ENCODE assay signal across 5 worm cellular contexts in the genomic region with DNA sequence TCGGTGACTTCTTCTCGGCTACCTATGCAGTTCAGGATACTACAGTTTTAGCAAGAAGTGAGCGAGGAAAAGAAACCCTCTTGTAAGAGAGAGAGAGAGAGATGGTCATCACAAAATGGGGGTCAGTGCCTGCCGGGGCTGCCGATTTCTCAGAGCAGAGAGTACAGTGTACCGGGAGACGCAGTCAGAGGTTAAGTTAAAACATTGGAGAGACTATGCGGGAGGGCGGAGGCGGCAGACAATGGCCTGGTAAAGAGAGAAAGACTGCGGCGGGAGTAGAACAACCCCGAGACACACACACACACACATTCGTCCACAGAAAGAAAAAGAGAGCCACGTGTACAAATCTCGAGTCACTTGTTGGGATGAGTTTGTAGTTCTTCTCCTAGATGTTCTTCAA.
TF ChIP-seq lines count a peak whose summit lies in the region.

No protein-coding gene starts in this region.

TF ChIP-seq in whole organism, L1 larva, 84 proteins besides CTCF, POLR2A, EP300 and RAD21 (continues in another document):
- no peak for TF ChIP-seq ceh-88 (GFP tag; IDR thresholded peaks at IDR 0.05; lab: Robert Waterston, UW)
- TF ChIP-seq ztf-11 (tag; optimal IDR thresholded peaks at IDR 0.05; lab: Kevin White, UChicago) = peak in 1 of 2 experiments; percentile 9
- no peak for TF ChIP-seq isw-1 (GFP tag; IDR thresholded peaks at IDR 0.05; lab: Robert Waterston, UW)
- no peak for TF ChIP-seq pqm-1 (tag; optimal IDR thresholded peaks at IDR 0.05; lab: Kevin White, UChicago)
- no peak for TF ChIP-seq unc-98 (GFP tag; IDR thresholded peaks at IDR 0.05; lab: Robert Waterston, UW)
- TF ChIP-seq mef-2 (tag; optimal IDR thresholded peaks at IDR 0.05; lab: Kevin White, UChicago) = peak; percentile 20
- no peak for TF ChIP-seq fos-1 (tag; optimal IDR thresholded peaks at IDR 0.05; lab: Kevin White, UChicago)
- peak; percentile 20 for TF ChIP-seq irx-1 (tag; optimal IDR thresholded peaks at IDR 0.05; lab: Kevin White, UChicago)
- no peak for TF ChIP-seq alr-1 (tag; optimal IDR thresholded peaks at IDR 0.05; lab: Kevin White, UChicago; ENCODE audit: borderline replicate concordance)
- TF ChIP-seq dpl-1 (GFP tag; optimal IDR thresholded peaks at IDR 0.05; lab: Kevin White, UChicago) = no peak
- no peak for TF ChIP-seq Y116A8C.19 (tag; optimal IDR thresholded peaks at IDR 0.05; lab: Kevin White, UChicago; ENCODE audit: borderline replicate concordance)
- no peak for TF ChIP-seq skn-1 (tag; optimal IDR thresholded peaks at IDR 0.05; lab: Kevin White, UChicago)
- TF ChIP-seq lin-14 (GFP tag; optimal IDR thresholded peaks at IDR 0.05; lab: Kevin White, UChicago) = peak; percentile 91
- no peak for TF ChIP-seq tlp-1 (tag; optimal IDR thresholded peaks at IDR 0.05; lab: Kevin White, UChicago)
- TF ChIP-seq egl-27 (tag; optimal IDR thresholded peaks at IDR 0.05; lab: Kevin White, UChicago) = peak in 1 of 2 experiments; percentile 16
- TF ChIP-seq sptf-1 (tag; optimal IDR thresholded peaks at IDR 0.05; lab: Kevin White, UChicago) = no peak
- no peak for TF ChIP-seq efl-3 (GFP tag; optimal IDR thresholded peaks at IDR 0.05; lab: Kevin White, UChicago)

TF ChIP-seq in whole organism, L3 larva, 47 proteins besides CTCF, POLR2A, EP300 and RAD21 (continues in another document):
- TF ChIP-seq nhr-76 (tag; optimal IDR thresholded peaks at IDR 0.05; lab: Kevin White, UChicago) (no peak), pqm-1 (tag; optimal IDR thresholded peaks at IDR 0.05; lab: Kevin White, UChicago) (no peak), jun-1 (tag; optimal IDR thresholded peaks at IDR 0.05; lab: Kevin White, UChicago) (peak; percentile 18), nhr-25 (tag; optimal IDR thresholded peaks at IDR 0.05; lab: Kevin White, UChicago) (peak; percentile 21), pha-4 (tag; optimal IDR thresholded peaks at IDR 0.05; lab: Kevin White, UChicago) (peak; percentile 42), nfya-1 (tag; optimal IDR thresholded peaks at IDR 0.05; lab: Kevin White, UChicago; ENCODE audit: insufficient read depth) (peak; percentile 36), elt-1 (tag; optimal IDR thresholded peaks at IDR 0.05; lab: Kevin White, UChicago) (no peak), lin-39 (tag; optimal IDR thresholded peaks at IDR 0.05; lab: Kevin White, UChicago) (peak; percentile 67), skn-1 (tag; optimal IDR thresholded peaks at IDR 0.05; lab: Kevin White, UChicago) (no peak), ceh-28 (tag; optimal IDR thresholded peaks at IDR 0.05; lab: Kevin White, UChicago) (no peak), nhr-237 (tag; optimal IDR thresholded peaks at IDR 0.05; lab: Kevin White, UChicago) (no peak), snpc-4 (tag; optimal IDR thresholded peaks at IDR 0.05; lab: Kevin White, UChicago) (no peak), unc-39 (tag; optimal IDR thresholded peaks at IDR 0.05; lab: Kevin White, UChicago) (no peak), hmg-11 (tag; optimal IDR thresholded peaks at IDR 0.05; lab: Kevin White, UChicago) (peak; percentile 50), nhr-77 (tag; optimal IDR thresholded peaks at IDR 0.05; lab: Kevin White, UChicago) (no peak), elt-2 (tag; optimal IDR thresholded peaks at IDR 0.05; lab: Kevin White, UChicago) (no peak), ceh-16 (tag; optimal IDR thresholded peaks at IDR 0.05; lab: Kevin White, UChicago) (no peak), nhr-23 (tag; optimal IDR thresholded peaks at IDR 0.05; lab: Kevin White, UChicago) (peak; percentile 52), ztf-11 (tag; optimal IDR thresholded peaks at IDR 0.05; lab: Kevin White, UChicago) (no peak)

TF ChIP-seq in whole organism, early embryonic, 17 proteins besides CTCF, POLR2A, EP300 and RAD21:
- TF ChIP-seq tbx-37 (GFP tag; conservative IDR thresholded peaks at IDR 0.05; lab: Robert Waterston, UW) (peak; percentile 46), aly-1 (tag; optimal IDR thresholded peaks at IDR 0.05; lab: Kevin White, UChicago) (peak; percentile 78), pes-1 (GFP tag; IDR thresholded peaks at IDR 0.05; lab: Robert Waterston, UW) (no peak), hmg-4 (GFP tag; optimal IDR thresholded peaks at IDR 0.05; lab: Kevin White, UChicago) (peak; percentile 69)
TF ChIP-seq in whole organism, early embryonic: peak in this region for 3.

TF ChIP-seq in whole organism, midembryonic, 9 proteins besides CTCF, POLR2A, EP300 and RAD21:
- TF ChIP-seq klf-2 (GFP tag; conservative IDR thresholded peaks at IDR 0.05; lab: Robert Waterston, UW) (no peak), tab-1 (GFP tag; IDR thresholded peaks at IDR 0.05; lab: Robert Waterston, UW) (0 out of 2 replicates have a peak, but pooled peaks have one; percentile 8), flt-1 (GFP tag; IDR thresholded peaks at IDR 0.05; lab: Robert Waterston, UW) (peak; percentile 40; the same call in 1 of the 2 replicates), ztf-29 (GFP tag; IDR thresholded peaks at IDR 0.05; lab: Robert Waterston, UW) (no peak), cog-1 (tag; optimal IDR thresholded peaks at IDR 0.05; lab: Kevin White, UChicago) (peak; percentile 43), ztf-23 (GFP tag; IDR thresholded peaks at IDR 0.05; lab: Robert Waterston, UW) (no peak; the same call in 1 of the 2 replicates), ref-1 (GFP tag; conservative IDR thresholded peaks at IDR 0.05; lab: Robert Waterston, UW) (no peak), med-1 (GFP tag; optimal IDR thresholded peaks at IDR 0.05; lab: Kevin White, UChicago; ENCODE audit: insufficient read depth) (no peak)

TF ChIP-seq in whole organism, young adult, 124 proteins besides CTCF, POLR2A, EP300 and RAD21:
- no peak for TF ChIP-seq efl-1 (GFP tag; optimal IDR thresholded peaks at IDR 0.05; lab: Kevin White, UChicago)
- TF ChIP-seq ceh-27 (GFP tag; optimal IDR thresholded peaks at IDR 0.05; lab: Kevin White, UChicago) = peak; percentile 50
- no peak for TF ChIP-seq nhr-80 (tag; optimal IDR thresholded peaks at IDR 0.05; lab: Kevin White, UChicago)
- no peak for TF ChIP-seq cebp-1 (GFP tag; IDR thresholded peaks at IDR 0.05; lab: Robert Waterston, UW)
- TF ChIP-seq cebp-1 (tag; optimal IDR thresholded peaks at IDR 0.05; lab: Kevin White, UChicago) = peak; percentile 56
- TF ChIP-seq B0336.3 (GFP tag; IDR thresholded peaks at IDR 0.05; lab: Robert Waterston, UW) = no peak; the same call in 1 of the 2 replicates
- peak; percentile 76 for TF ChIP-seq zfh-2 (GFP tag; conservative IDR thresholded peaks at IDR 0.05; lab: Robert Waterston, UW)
- TF ChIP-seq T07F8.4 (tag; optimal IDR thresholded peaks at IDR 0.05; lab: Kevin White, UChicago) = no peak
- peak; percentile 17 for TF ChIP-seq tbp1 (GFP tag; optimal IDR thresholded peaks at IDR 0.05; lab: Kevin White, UChicago)
- TF ChIP-seq lin-35 (GFP tag; optimal IDR thresholded peaks at IDR 0.05; lab: Kevin White, UChicago) = peak in 1 of 3 experiments; percentile 19
- TF ChIP-seq nfyb-1 (GFP tag; IDR thresholded peaks at IDR 0.05; lab: Robert Waterston, UW) = peak; percentile 37
- no peak for TF ChIP-seq die-1 (tag; optimal IDR thresholded peaks at IDR 0.05; lab: Kevin White, UChicago)
- peak; percentile 41; the same call in 1 of the 2 replicates for TF ChIP-seq ztf-6 (GFP tag; IDR thresholded peaks at IDR 0.05; lab: Robert Waterston, UW)
- peak; percentile 70; the same call in 1 of the 2 replicates for TF ChIP-seq lin-26 (GFP tag; IDR thresholded peaks at IDR 0.05; lab: Robert Waterston, UW)
- peak; percentile 90 for TF ChIP-seq hmg-1.2 (GFP tag; IDR thresholded peaks at IDR 0.05; lab: Robert Waterston, UW)
- TF ChIP-seq lir-1 (GFP tag; conservative IDR thresholded peaks at IDR 0.05; lab: Robert Waterston, UW) = 0 out of 2 replicates have a peak, but pooled peaks have one; percentile 31
- no peak for TF ChIP-seq ets-4 (GFP tag; optimal IDR thresholded peaks at IDR 0.05; lab: Kevin White, UChicago)
- no peak for TF ChIP-seq madf-3 (GFP tag; IDR thresholded peaks at IDR 0.05; lab: Robert Waterston, UW)
- peak; percentile 40 for TF ChIP-seq mcd-1 (GFP tag; IDR thresholded peaks at IDR 0.05; lab: Robert Waterston, UW)
